Fruit fly (Drosophila melanogaster): ENCODE results near the gene Slu7.
A peak's percentile ranks its signal among the peaks of the same experiment; 100 is the strongest.

Gene Slu7

dm6 chr3R:29075631-29076398 lies 36.9 kb upstream of the Slu7 start (continued):
- peak; percentile 84 for TF ChIP-seq svp (GFP tag)
- peak; percentile 29; the same call in 1 of the 3 replicates for TF ChIP-seq eg (GFP tag; IDR thresholded peaks at IDR 0.05)
- peak; percentile 84 for TF ChIP-seq vri (GFP tag; optimal IDR thresholded peaks at IDR 0.05)
- peak; percentile 17 for TF ChIP-seq dsx (GFP tag; optimal IDR thresholded peaks at IDR 0.05; ENCODE audit: poor library complexity, severe bottlenecking)
- peak; percentile 9 for TF ChIP-seq CG8632 (GFP tag; optimal IDR thresholded peaks at IDR 0.05)
- TF ChIP-seq Eip93F (GFP tag; optimal IDR thresholded peaks at IDR 0.05): no peak
- no peak for TF ChIP-seq fkh (GFP tag; optimal IDR thresholded peaks at IDR 0.05)
- peak; percentile 66 for TF ChIP-seq Hr39 (GFP tag; optimal IDR thresholded peaks at IDR 0.05)
- TF ChIP-seq spab (GFP tag; optimal IDR thresholded peaks at IDR 0.05): peak; percentile 25
- TF ChIP-seq pdm3 (GFP tag; optimal IDR thresholded peaks at IDR 0.05): no peak
- peak; percentile 8 for TF ChIP-seq acj6 (GFP tag; optimal IDR thresholded peaks at IDR 0.05)
- TF ChIP-seq CG10669 (GFP tag; optimal IDR thresholded peaks at IDR 0.05): peak; percentile 15
- no peak for TF ChIP-seq OdsH (GFP tag; optimal IDR thresholded peaks at IDR 0.05)
- TF ChIP-seq CG16779 (tag; optimal IDR thresholded peaks at IDR 0.05): no peak
- TF ChIP-seq CG31627 (GFP tag; optimal IDR thresholded peaks at IDR 0.05): peak; percentile 46
- TF ChIP-seq CG6854 (GFP tag; optimal IDR thresholded peaks at IDR 0.05): peak; percentile 41
- peak; percentile 71 for TF ChIP-seq Met (GFP tag; optimal IDR thresholded peaks at IDR 0.05)
- TF ChIP-seq ss (GFP tag; optimal IDR thresholded peaks at IDR 0.05): peak in 1 of 2 experiments; percentile 27
- peak; percentile 24 for TF ChIP-seq CG3032 (tag; optimal IDR thresholded peaks at IDR 0.05)

dm6 chr3R:29074001-29074609 lies 35.2 kb upstream of the Slu7 start:
- TF ChIP-seq CG6854 (GFP tag; optimal IDR thresholded peaks at IDR 0.05): peak; percentile 68
- no peak for TF ChIP-seq fd59A (GFP tag; optimal IDR thresholded peaks at IDR 0.05)
- peak; percentile 7 for TF ChIP-seq topi (GFP tag; optimal IDR thresholded peaks at IDR 0.05)
- no peak for TF ChIP-seq CG4318 (GFP tag; optimal IDR thresholded peaks at IDR 0.05)
- TF ChIP-seq salr (GFP tag; optimal IDR thresholded peaks at IDR 0.05): peak in 1 of 2 experiments; percentile 45
- TF ChIP-seq pdm3 (GFP tag; optimal IDR thresholded peaks at IDR 0.05): no peak
- no peak for TF ChIP-seq Hr39 (GFP tag; optimal IDR thresholded peaks at IDR 0.05)
- TF ChIP-seq Lpt (GFP tag; optimal IDR thresholded peaks at IDR 0.05): peak; percentile 1
- TF ChIP-seq eg (GFP tag; IDR thresholded peaks at IDR 0.05): 0 out of 3 replicates have a peak, but pooled peaks have one; percentile 45
- TF ChIP-seq CG10669 (GFP tag; optimal IDR thresholded peaks at IDR 0.05): peak; percentile 19
- TF ChIP-seq Hr4 (GFP tag; optimal IDR thresholded peaks at IDR 0.05): no peak
- TF ChIP-seq esn (GFP tag; optimal IDR thresholded peaks at IDR 0.05): peak; percentile 27
- TF ChIP-seq dac (GFP tag; optimal IDR thresholded peaks at IDR 0.05): no peak
- TF ChIP-seq ss (GFP tag; optimal IDR thresholded peaks at IDR 0.05): peak; percentile 52 to 58
- peak; percentile 95 for TF ChIP-seq svp (GFP tag)
- TF ChIP-seq net (GFP tag; optimal IDR thresholded peaks at IDR 0.05): peak; percentile 20
- no peak for TF ChIP-seq OdsH (GFP tag; optimal IDR thresholded peaks at IDR 0.05)
- TF ChIP-seq Eip93F (GFP tag; optimal IDR thresholded peaks at IDR 0.05): no peak
- TF ChIP-seq CG6163 (GFP tag; IDR thresholded peaks at IDR 0.05): 0 out of 3 replicates have a peak, but pooled peaks have one; percentile 29
- no peak for TF ChIP-seq CG16779 (tag; optimal IDR thresholded peaks at IDR 0.05)
- TF ChIP-seq Sox102F (GFP tag; optimal IDR thresholded peaks at IDR 0.05): peak; percentile 44
- TF ChIP-seq CG3919 (GFP tag; optimal IDR thresholded peaks at IDR 0.05): peak; percentile 28
- no peak for TF ChIP-seq Gug (GFP tag; IDR thresholded peaks at IDR 0.05)
- TF ChIP-seq Sox14 (GFP tag; optimal IDR thresholded peaks at IDR 0.05): peak; percentile 56
- no peak for TF ChIP-seq CG10631 (GFP tag; optimal IDR thresholded peaks at IDR 0.05)
- peak; percentile 57 for TF ChIP-seq dsx (GFP tag; optimal IDR thresholded peaks at IDR 0.05; ENCODE audit: poor library complexity, severe bottlenecking)
- peak; percentile 66 for TF ChIP-seq vri (GFP tag; optimal IDR thresholded peaks at IDR 0.05)
- TF ChIP-seq Ets96B (tag; optimal IDR thresholded peaks at IDR 0.05): no peak
- peak; percentile 35; the same call in 1 of the 2 replicates for TF ChIP-seq CG15336 (GFP tag; IDR thresholded peaks at IDR 0.05)
- TF ChIP-seq cyc (GFP tag; optimal IDR thresholded peaks at IDR 0.05): no peak
- TF ChIP-seq spab (GFP tag; optimal IDR thresholded peaks at IDR 0.05): peak; percentile 9
- TF ChIP-seq CG11294 (GFP tag; IDR thresholded peaks at IDR 0.05): no peak
- TF ChIP-seq CG1621 (tag; optimal IDR thresholded peaks at IDR 0.05): peak; percentile 27
- TF ChIP-seq CG8119 (GFP tag; IDR thresholded peaks at IDR 0.05): 0 out of 3 replicates have a peak, but pooled peaks have one; percentile 27
- TF ChIP-seq Ets21C (GFP tag; optimal IDR thresholded peaks at IDR 0.05): no peak
- no peak for TF ChIP-seq CG8319 (GFP tag; optimal IDR thresholded peaks at IDR 0.05)
- peak; percentile 88 for TF ChIP-seq fkh (GFP tag; optimal IDR thresholded peaks at IDR 0.05)
- peak; percentile 15 for TF ChIP-seq CG6276 (GFP tag; optimal IDR thresholded peaks at IDR 0.05)
- peak; percentile 55 for TF ChIP-seq Blimp-1 (GFP tag; optimal IDR thresholded peaks at IDR 0.05)
- TF ChIP-seq CG8632 (GFP tag; optimal IDR thresholded peaks at IDR 0.05): no peak

Data from whole organism, prepupa.